Fruit fly (Drosophila melanogaster): ENCODE results near the gene klg.

dm6 chr3R:22988995-22989394 lies 89.9 kb downstream of the klg start, which contains the start of gene Or94b:
- no peak for TF ChIP-seq cnc (optimal IDR thresholded peaks at IDR 0.05)
- TF ChIP-seq Crg-1 (GFP tag; optimal IDR thresholded peaks at IDR 0.05), result no peak
- no peak for TF ChIP-seq bab1 (GFP tag; optimal IDR thresholded peaks at IDR 0.05)
- TF ChIP-seq CG33017 (tag; optimal IDR thresholded peaks at IDR 0.05), result no peak
